Worm (Caenorhabditis elegans): ENCODE results near the gene arl-6.

DNA sequence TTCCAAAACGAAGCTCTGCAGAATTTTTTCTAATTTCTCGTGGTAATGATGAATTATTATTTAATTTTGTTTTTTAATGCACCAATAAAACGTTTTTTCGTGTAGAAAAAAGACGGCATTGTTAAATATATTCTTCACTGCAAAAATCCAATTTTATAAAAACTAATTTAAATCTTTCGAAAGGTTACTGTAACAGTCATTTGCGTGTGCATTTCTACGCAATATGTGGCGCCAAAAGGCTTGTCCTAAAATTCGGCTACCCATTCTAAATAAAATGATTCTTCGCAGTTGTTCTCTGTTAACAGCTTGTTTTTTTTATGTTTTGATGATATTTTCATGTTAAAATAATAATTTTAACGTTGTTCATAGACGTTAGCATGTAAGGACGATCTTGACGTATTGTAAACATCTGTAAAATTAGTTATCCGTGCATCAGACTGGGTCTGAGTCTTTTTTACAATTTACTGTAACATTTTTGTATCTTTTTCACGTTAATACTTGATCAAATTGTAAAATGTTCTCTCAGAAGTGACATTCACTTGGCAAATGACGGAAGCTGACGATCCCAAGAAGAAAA is 22.0 kb downstream of the arl-6 start, which contains the start of gene mip-1:
- TF ChIP-seq klf-2 (GFP tag; conservative IDR thresholded peaks at IDR 0.05) (no peak), ztf-29 (GFP tag; IDR thresholded peaks at IDR 0.05) (no peak), flt-1 (GFP tag; IDR thresholded peaks at IDR 0.05) (no peak), cog-1 (tag; optimal IDR thresholded peaks at IDR 0.05) (no peak), ztf-23 (GFP tag; IDR thresholded peaks at IDR 0.05) (no peak), ref-1 (GFP tag; conservative IDR thresholded peaks at IDR 0.05) (no peak), med-1 (GFP tag; optimal IDR thresholded peaks at IDR 0.05; ENCODE audit: insufficient read depth) (no peak)
